Fruit fly (Drosophila melanogaster) whole organism, embryonic: Measurements from ENCODE around the gene Hsp22.

Experiments
- CG11723 ChIP-seq: fragments of 200-800 bp; sonication (Bioruptor generic); optimal IDR thresholded peaks from 2 replicates; lab custom pipeline; 2017; ENCODE audit warnings: missing biosample characterization, mild to moderate bottlenecking, missing genetic modification characterization
- CG12299 ChIP-seq: fragments of 200-800 bp; sonication (Bioruptor generic); optimal IDR thresholded peaks from 2 replicates; lab custom pipeline; 2018; ENCODE audit warnings: missing biosample characterization, mild to moderate bottlenecking, missing genetic modification characterization
- CG12391 ChIP-seq: fragments of 200-800 bp; sonication (Bioruptor generic); optimal IDR thresholded peaks from 3 replicates; lab custom pipeline; 2018; ENCODE audit warnings: missing biosample characterization, mild to moderate bottlenecking, missing genetic modification characterization, moderate library complexity
- CG12942 ChIP-seq: fragments of 200-800 bp; sonication (Bioruptor generic); optimal IDR thresholded peaks from 3 replicates; lab custom pipeline; 2016; ENCODE audit warnings: missing biosample characterization, missing genetic modification characterization
- CG1603 ChIP-seq: fragments of 200-800 bp; sonication (Bioruptor generic); optimal IDR thresholded peaks from 2 replicates; lab custom pipeline; 2019; ENCODE audit warnings: missing biosample characterization, mild to moderate bottlenecking, missing genetic modification characterization, moderate library complexity
- CG17385 ChIP-seq: fragments of 200-800 bp; sonication (Bioruptor generic); optimal IDR thresholded peaks from 3 replicates; lab custom pipeline; 2018; ENCODE audit warnings: missing biosample characterization, mild to moderate bottlenecking, missing genetic modification characterization
- CG17612 ChIP-seq: fragments of 200-800 bp; sonication (Bioruptor generic); IDR thresholded peaks from 2 replicates; pipeline ENCODE4 v1.3.6; 2022; ENCODE audit warnings: missing biosample characterization, missing genetic modification characterization
- CG17829 ChIP-seq: fragments of 200-800 bp; optimal IDR thresholded peaks from 2 replicates; lab custom pipeline; 2019; ENCODE audit warnings: missing biosample characterization, mild to moderate bottlenecking, missing genetic modification characterization, moderate library complexity
- CG1792 ChIP-seq: fragments of 200-800 bp; sonication (Bioruptor generic); optimal IDR thresholded peaks from 2 replicates; lab custom pipeline; 2016; ENCODE audit warnings: missing biosample characterization, missing genetic modification characterization
- CG2129 ChIP-seq: fragments of 200-800 bp; sonication (Bioruptor generic); IDR thresholded peaks from 2 replicates; pipeline ENCODE4 v1.3.6; 2022; ENCODE audit warnings: missing biosample characterization, missing genetic modification characterization; ENCODE audit not compliant: partially characterized antibody
- CG2199 ChIP-seq: fragments of 200-800 bp; sonication (Bioruptor generic); IDR thresholded peaks from 3 replicates; pipeline ENCODE4 v1.3.6; 2022; ENCODE audit warnings: missing biosample characterization, missing genetic modification characterization
- CG2875 ChIP-seq: fragments of 200-800 bp; sonication (Bioruptor generic); optimal IDR thresholded peaks from 2 replicates; lab custom pipeline; 2017; ENCODE audit warnings: missing biosample characterization, mild to moderate bottlenecking, missing genetic modification characterization, missing genetic modification reagents
- CG31224 ChIP-seq: fragments of 200-800 bp; sonication (Bioruptor generic); IDR thresholded peaks from 2 replicates; pipeline ENCODE4 v1.3.6; 2022; ENCODE audit warnings: missing biosample characterization, missing genetic modification characterization
- CG32772 ChIP-seq: fragments of 200-800 bp; sonication (Bioruptor generic); IDR thresholded peaks from 2 replicates; pipeline ENCODE4 v1.3.6; 2022; ENCODE audit warnings: missing biosample characterization, missing genetic modification characterization
- CG33213 ChIP-seq: fragments of 200-800 bp; sonication (Bioruptor generic); optimal IDR thresholded peaks from 3 replicates; lab custom pipeline; 2016; ENCODE audit warnings: missing biosample characterization, missing genetic modification characterization
- CG6791 ChIP-seq: fragments of 200-800 bp; sonication (Bioruptor generic); IDR thresholded peaks from 3 replicates; pipeline ENCODE4 v1.3.6; 2022; ENCODE audit warnings: missing biosample characterization, missing genetic modification characterization; ENCODE audit not compliant: partially characterized antibody
- CG7271 ChIP-seq: fragments of 200-800 bp; sonication (Bioruptor generic); optimal IDR thresholded peaks from 2 replicates; lab custom pipeline; 2018; ENCODE audit warnings: missing biosample characterization, mild to moderate bottlenecking, missing genetic modification characterization, moderate library complexity
- CG7963 ChIP-seq: fragments of 200-800 bp; sonication (Bioruptor generic); IDR thresholded peaks from 3 replicates; pipeline ENCODE4 v1.3.6; 2022; ENCODE audit warnings: missing biosample characterization, missing genetic modification characterization; ENCODE audit not compliant: partially characterized antibody
- CHES-1-like ChIP-seq: fragments of 200-800 bp; sonication (Bioruptor generic); optimal IDR thresholded peaks from 2 replicates; lab custom pipeline; 2016; ENCODE audit warnings: missing biosample characterization, missing genetic modification characterization
- D ChIP-seq, 2 experiments: fragments of 200-800 bp in 1 of 2; fragments of >200 bp in 1 of 2; sonication (Bioruptor generic) in 1 of 2; optimal IDR thresholded peaks; 2 replicates in 1 of 2; 3 replicates in 1 of 2; lab custom pipeline; 2017; ENCODE audit warnings: mild to moderate bottlenecking in 1 of 2, missing biosample characterization in 1 of 2, missing genetic modification characterization in 1 of 2, missing genetic modification reagents in 1 of 2
- Deaf1 ChIP-seq: fragments of 200-800 bp; optimal IDR thresholded peaks from 3 replicates; lab custom pipeline; 2019; ENCODE audit warnings: missing biosample characterization, mild to moderate bottlenecking, missing genetic modification characterization, moderate library complexity
- Dfd ChIP-seq, 2 experiments: fragments of >200 bp; optimal IDR thresholded peaks; 2 replicates each; lab custom pipeline; 2017; ENCODE audit warnings: missing biosample characterization in 2 of 2, missing genetic modification characterization in 2 of 2
- Drgx ChIP-seq: fragments of 200-800 bp; sonication (Bioruptor generic); IDR thresholded peaks from 2 replicates; pipeline ENCODE4 v1.3.6; 2022; ENCODE audit warnings: missing biosample characterization, missing genetic modification characterization
- Gug ChIP-seq: fragments of 200-800 bp; sonication (Bioruptor generic); IDR thresholded peaks from 4 replicates; pipeline ENCODE4 v1.3.6; 2022; ENCODE audit warnings: missing biosample characterization, missing genetic modification characterization
- Hr39 ChIP-seq: fragments of >200 bp; optimal IDR thresholded peaks from 2 replicates; lab custom pipeline; 2017
- Hsf ChIP-seq: fragments of 200-800 bp; sonication (Bioruptor generic); optimal IDR thresholded peaks from 3 replicates; lab custom pipeline; 2016; ENCODE audit warnings: missing biosample characterization, missing genetic modification characterization
- Nf-YA ChIP-seq: fragments of 200-800 bp; sonication (Bioruptor generic); IDR thresholded peaks from 2 replicates; pipeline ENCODE4 v1.3.6; 2022; ENCODE audit warnings: missing biosample characterization, missing genetic modification characterization
- Ssrp ChIP-seq: fragments of 200-800 bp; sonication (Bioruptor generic); optimal IDR thresholded peaks from 2 replicates; lab custom pipeline; 2018; ENCODE audit warnings: missing biosample characterization, mild to moderate bottlenecking, missing genetic modification characterization, moderate library complexity
- Taf1 ChIP-seq: fragments of 200-800 bp; sonication (Bioruptor generic); IDR thresholded peaks from 2 replicates; pipeline ENCODE4 v1.3.6; 2022; ENCODE audit warnings: missing biosample characterization, missing genetic modification characterization
- aop ChIP-seq: fragments of 200-800 bp; sonication (Bioruptor generic); IDR thresholded peaks from 2 replicates; pipeline ENCODE4 v1.3.6; 2022; ENCODE audit warnings: missing biosample characterization, missing genetic modification characterization
- ash1 ChIP-seq: fragments of 200-800 bp; sonication (Bioruptor generic); optimal IDR thresholded peaks from 2 replicates; lab custom pipeline; 2018; ENCODE audit warnings: missing biosample characterization, mild to moderate bottlenecking, missing genetic modification characterization
- cg ChIP-seq: fragments of 200-800 bp; sonication (Bioruptor generic); optimal IDR thresholded peaks from 3 replicates; lab custom pipeline; 2019; ENCODE audit warnings: missing biosample characterization, mild to moderate bottlenecking, missing genetic modification characterization, moderate library complexity
- chif ChIP-seq, 2 experiments: fragments of 200-800 bp; sonication (Bioruptor generic); optimal IDR thresholded peaks; 3 replicates each; lab custom pipeline; 2016; ENCODE audit warnings: missing biosample characterization in 2 of 2, missing genetic modification characterization in 2 of 2
- chm ChIP-seq: fragments of 200-800 bp; sonication (Bioruptor generic); IDR thresholded peaks from 2 replicates; pipeline ENCODE4 v1.3.6; 2022; ENCODE audit warnings: missing biosample characterization, missing genetic modification characterization
- dimm ChIP-seq: fragments of 200-800 bp; sonication (Bioruptor generic); IDR thresholded peaks from 2 replicates; pipeline ENCODE4 v1.3.6; 2022; ENCODE audit warnings: missing biosample characterization, missing genetic modification characterization
- dmrt99B ChIP-seq: fragments of 200-800 bp; sonication (Bioruptor generic); optimal IDR thresholded peaks from 2 replicates; lab custom pipeline; 2018; ENCODE audit warnings: missing biosample characterization, mild to moderate bottlenecking, missing genetic modification characterization, moderate library complexity
- dpn ChIP-seq, 2 experiments: fragments of 200-800 bp; sonication (Bioruptor generic); optimal IDR thresholded peaks; 3 replicates each; lab custom pipeline; 2016; ENCODE audit warnings: missing biosample characterization in 2 of 2, missing genetic modification characterization in 2 of 2
- emc ChIP-seq: fragments of 200-800 bp; sonication (Bioruptor generic); optimal IDR thresholded peaks from 2 replicates; lab custom pipeline; 2016; ENCODE audit warnings: missing biosample characterization, missing genetic modification characterization
- ham ChIP-seq: fragments of 200-800 bp; sonication (Bioruptor generic); IDR thresholded peaks from 2 replicates; pipeline ENCODE4 v1.3.6; 2022; ENCODE audit warnings: missing biosample characterization, missing genetic modification characterization
- her ChIP-seq: fragments of 200-800 bp; sonication (Bioruptor generic); optimal IDR thresholded peaks from 2 replicates; lab custom pipeline; 2016; ENCODE audit warnings: missing biosample characterization, missing genetic modification characterization
- hkb ChIP-seq, 2 experiments: fragments of 200-800 bp in 1 of 2; fragments of >200 bp in 1 of 2; sonication (Bioruptor generic) in 1 of 2; IDR thresholded peaks in 1 of 2; optimal IDR thresholded peaks in 1 of 2; 2 replicates each; pipeline versions ENCODE4 v1.3.6 to Lab custom; 2017 to 2022; ENCODE audit warnings: missing biosample characterization in 1 of 2, missing genetic modification characterization in 1 of 2
- jigr1 ChIP-seq: fragments of 200-800 bp; sonication (Bioruptor generic); IDR thresholded peaks from 3 replicates; pipeline ENCODE4 v1.3.6; 2022; ENCODE audit warnings: missing biosample characterization, missing genetic modification characterization
- otp ChIP-seq: fragments of 200-800 bp; sonication (Bioruptor generic); IDR thresholded peaks from 3 replicates; pipeline ENCODE4, ENCODE4 v1.3.6; 2022; ENCODE audit warnings: missing biosample characterization, missing genetic modification characterization
- sd ChIP-seq: fragments of 200-800 bp; sonication (Bioruptor generic); optimal IDR thresholded peaks from 3 replicates; lab custom pipeline; 2018; ENCODE audit warnings: missing biosample characterization, mild to moderate bottlenecking, missing genetic modification characterization, moderate library complexity
- seq ChIP-seq: fragments of 200-800 bp; sonication (Bioruptor generic); IDR thresholded peaks from 2 replicates; pipeline ENCODE4 v1.3.6; 2022; ENCODE audit warnings: missing biosample characterization, missing genetic modification characterization
- shn ChIP-seq: fragments of 200-800 bp; sonication (Bioruptor generic); optimal IDR thresholded peaks from 3 replicates; lab custom pipeline; 2016; ENCODE audit warnings: missing biosample characterization, missing genetic modification characterization
- sob ChIP-seq: fragments of 200-800 bp; sonication (Bioruptor generic); IDR thresholded peaks from 2 replicates; pipeline ENCODE4 v1.3.6; 2022; ENCODE audit warnings: missing biosample characterization, missing genetic modification characterization
- sug ChIP-seq: fragments of 200-800 bp; optimal IDR thresholded peaks from 2 replicates; lab custom pipeline; 2019; ENCODE audit warnings: missing biosample characterization, mild to moderate bottlenecking, missing genetic modification characterization, moderate library complexity
- tio ChIP-seq: fragments of 200-800 bp; sonication (Bioruptor generic); optimal IDR thresholded peaks from 2 replicates; lab custom pipeline; 2017; ENCODE audit warnings: missing biosample characterization, missing genetic modification characterization, inconsistent platforms
- trh ChIP-seq: fragments of 200-800 bp; sonication (Bioruptor generic); optimal IDR thresholded peaks from 2 replicates; lab custom pipeline; 2016; ENCODE audit warnings: missing biosample characterization, missing genetic modification characterization
- z ChIP-seq: fragments of 200-800 bp; sonication (Bioruptor generic); IDR thresholded peaks from 3 replicates; pipeline ENCODE4 v1.3.6; 2022; ENCODE audit warnings: missing biosample characterization, missing genetic modification characterization
- zen ChIP-seq: fragments of 200-800 bp; sonication (Bioruptor generic); optimal IDR thresholded peaks from 3 replicates; lab custom pipeline; 2018; ENCODE audit warnings: missing biosample characterization, mild to moderate bottlenecking, missing genetic modification characterization, moderate library complexity

Gene Hsp22

DNA sequence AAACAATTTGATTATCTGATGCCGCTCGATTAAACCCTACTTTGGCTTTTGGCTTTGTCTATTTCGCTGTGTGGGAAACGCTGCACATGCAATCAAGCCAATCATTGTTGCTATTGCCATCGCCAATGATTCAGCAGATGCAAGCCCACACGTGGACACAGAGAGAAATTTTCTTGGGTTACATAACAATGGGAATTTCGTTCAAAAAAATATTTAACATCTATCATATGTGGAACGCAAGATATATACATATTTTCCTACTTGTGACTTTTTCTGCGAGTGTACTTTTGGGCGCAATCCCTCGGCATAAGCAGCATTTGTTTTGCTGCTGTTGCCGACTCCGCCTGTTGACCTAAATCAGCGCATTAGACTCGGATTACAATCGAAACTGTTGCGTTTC lies 46.6 kb downstream of the Hsp22 start (continued):
- no peak for TF ChIP-seq cg (GFP tag; lab: Kevin White, UChicago)
- no peak for TF ChIP-seq CG6791 (GFP tag; lab: Robert Waterston, UW)
- TF ChIP-seq dimm (GFP tag; lab: Robert Waterston, UW), result no peak
- no peak for TF ChIP-seq CG17385
- TF ChIP-seq Gug, result no peak
- TF ChIP-seq Hsf (GFP tag; lab: Kevin White, UChicago), result no peak
- no peak for TF ChIP-seq tio (GFP tag; lab: Kevin White, UChicago)
- no peak for TF ChIP-seq Nf-YA (GFP tag; lab: Robert Waterston, UW)
- TF ChIP-seq sob (GFP tag; lab: Robert Waterston, UW), result no peak
- TF ChIP-seq Drgx, result peak; percentile 83
- no peak for TF ChIP-seq CG12299
- TF ChIP-seq dpn (GFP tag; optimal IDR thresholded peaks at IDR 0.05; lab: Kevin White, UChicago), result no peak
- TF ChIP-seq CHES-1-like (GFP tag; lab: Kevin White, UChicago), result no peak
- TF ChIP-seq CG17829 (tag; lab: Kevin White, UChicago), result no peak
- TF ChIP-seq CG2875 (GFP tag; lab: Kevin White, UChicago), result no peak
- no peak for TF ChIP-seq Hr39 (lab: Kevin White, UChicago)
- no peak for TF ChIP-seq CG17612 (GFP tag; lab: Robert Waterston, UW)
- no peak for TF ChIP-seq CG11723 (GFP tag; lab: Kevin White, UChicago)
- no peak for TF ChIP-seq CG31224 (GFP tag; lab: Robert Waterston, UW)
- TF ChIP-seq chm (GFP tag; lab: Robert Waterston, UW), result 0 out of 2 replicates have a peak, but pooled peaks have one; percentile 16
- TF ChIP-seq z, result no peak
- no peak for TF ChIP-seq emc (GFP tag; lab: Kevin White, UChicago)
- TF ChIP-seq ash1, result no peak
- no peak for TF ChIP-seq CG12391 (tag; lab: Kevin White, UChicago)
- TF ChIP-seq otp (GFP tag; lab: Robert Waterston, UW), result no peak; the same call in 2 of the 3 replicates
- TF ChIP-seq CG12942 (GFP tag; lab: Kevin White, UChicago), result no peak
- no peak for TF ChIP-seq sd (tag; lab: Kevin White, UChicago)
- TF ChIP-seq CG1792 (GFP tag; lab: Kevin White, UChicago), result no peak
- TF ChIP-seq CG33213, result no peak
- no peak for TF ChIP-seq aop (GFP tag; lab: Robert Waterston, UW)
- no peak for TF ChIP-seq CG32772
- TF ChIP-seq jigr1 (GFP tag; lab: Robert Waterston, UW), result no peak
- TF ChIP-seq dmrt99B, result no peak
- TF ChIP-seq Taf1 (GFP tag; lab: Robert Waterston, UW), result no peak
- TF ChIP-seq seq (GFP tag; lab: Robert Waterston, UW), result no peak
- no peak for TF ChIP-seq ham (GFP tag; lab: Robert Waterston, UW)
- TF ChIP-seq sug, result no peak
- no peak for TF ChIP-seq Ssrp
- no peak for TF ChIP-seq D (optimal IDR thresholded peaks at IDR 0.05; lab: Kevin White, UChicago)
- TF ChIP-seq D (GFP tag; optimal IDR thresholded peaks at IDR 0.05; lab: Kevin White, UChicago), result no peak
- no peak for TF ChIP-seq CG1603 (tag; lab: Kevin White, UChicago)
- no peak for TF ChIP-seq zen
- no peak for TF ChIP-seq Deaf1
- TF ChIP-seq shn, result no peak
- TF ChIP-seq trh (GFP tag; lab: Kevin White, UChicago), result no peak
- TF ChIP-seq CG7271 (tag; lab: Kevin White, UChicago), result no peak
- no peak for TF ChIP-seq CG2129 (GFP tag; lab: Robert Waterston, UW)
- no peak for TF ChIP-seq chif (GFP tag; optimal IDR thresholded peaks at IDR 0.05; lab: Kevin White, UChicago)
- TF ChIP-seq Dfd (GFP tag; optimal IDR thresholded peaks at IDR 0.05; lab: Kevin White, UChicago), result no peak
- TF ChIP-seq her (GFP tag; lab: Kevin White, UChicago), result no peak
- TF ChIP-seq CG7963 (GFP tag; lab: Robert Waterston, UW), result no peak
- 0 out of 3 replicates have a peak, but pooled peaks have one; percentile 33 for TF ChIP-seq CG2199 (GFP tag; lab: Robert Waterston, UW)
- no peak for TF ChIP-seq hkb (optimal IDR thresholded peaks at IDR 0.05; lab: Kevin White, UChicago)
- 0 out of 2 replicates have a peak, but pooled peaks have one; percentile 21 for TF ChIP-seq hkb (GFP tag; IDR thresholded peaks at IDR 0.05; lab: Robert Waterston, UW)
